Worm (Caenorhabditis elegans) whole organism, midembryonic: ENCODE measurements around the gene usp-50.

Experiments used
- T22C8.4 ChIP-seq: fragments of 200-800 bp; sonication (Bioruptor generic); IDR thresholded peaks from 2 replicates; pipeline ENCODE4 v1.3.6; 2022; ENCODE audit warnings: missing genetic modification characterization, missing compliant biosample characterization
- ztf-23 ChIP-seq: fragments of 200-800 bp; sonication (Bioruptor generic); IDR thresholded peaks from 2 replicates; pipeline ENCODE4 v1.3.6; 2022; ENCODE audit warnings: missing genetic modification reagents, missing genetic modification characterization, missing compliant biosample characterization

ce11 chrV:17944849-17945452 lies 20.2 kb downstream of the usp-50 start:
- TF ChIP-seq T22C8.4 (GFP tag; lab: Robert Waterston, UW) (no peak), ztf-23 (no peak)
